Fruit fly (Drosophila melanogaster) whole organism, prepupa: Measurements from ENCODE around the gene Spn.
A peak's percentile ranks its signal among the peaks of the same experiment; 100 is the strongest.

Experiments used
- CG11762 ChIP-seq: fragments of 200-800 bp; sonication (Bioruptor generic); optimal IDR thresholded peaks from 3 replicates; lab custom pipeline; 2016; ENCODE audit warnings: missing biosample characterization, missing genetic modification characterization; ENCODE audit not compliant: insufficient read depth
- CG34406 ChIP-seq: fragments of 200-800 bp; sonication (Bioruptor generic); optimal IDR thresholded peaks from 3 replicates; lab custom pipeline; 2016; ENCODE audit warnings: missing biosample characterization, missing genetic modification characterization
- CG8319 ChIP-seq: fragments of 200-800 bp; sonication (Bioruptor generic); optimal IDR thresholded peaks from 3 replicates; lab custom pipeline; 2016; ENCODE audit warnings: missing biosample characterization, missing genetic modification characterization
- CG9139 ChIP-seq: fragments of 200-800 bp; sonication (Bioruptor generic); optimal IDR thresholded peaks from 3 replicates; lab custom pipeline; 2017; ENCODE audit warnings: missing biosample characterization, mild to moderate bottlenecking, missing genetic modification characterization
- Eip78C ChIP-seq: fragments of 200-800 bp; sonication (Bioruptor generic); peaks from one replicate; lab custom pipeline; 2016; ENCODE audit warnings: missing biosample characterization, missing genetic modification characterization

- TF ChIP-seq CG9139 (GFP tag; lab: Kevin White, UChicago) (peak; percentile 92), CG11762 (GFP tag; lab: Kevin White, UChicago) (peak; percentile 87), CG34406 (GFP tag; lab: Kevin White, UChicago) (peak; percentile 76), CG8319 (GFP tag; lab: Kevin White, UChicago) (peak; percentile 69), Eip78C (GFP tag; lab: Kevin White, UChicago) (peak; percentile 98)
These were observed 74.8 kb downstream of the Spn start for dm6 chr3L:2479250-2479649.
